Fruit fly (Drosophila melanogaster) whole organism, pupa: ENCODE data around the gene GABA-B-R3.

Experiments used
- CG10348 ChIP-seq: fragments of 200-800 bp; sonication (Bioruptor generic); IDR thresholded peaks from 2 replicates; pipeline ENCODE4 v1.3.6; 2022; ENCODE audit warnings: missing biosample characterization, missing genetic modification characterization
- CG12605 ChIP-seq: fragments of 200-800 bp; sonication (Bioruptor generic); IDR thresholded peaks from 2 replicates; pipeline ENCODE4 v1.3.6; 2022; ENCODE audit warnings: missing biosample characterization, missing genetic modification characterization
- CG13204 ChIP-seq: fragments of 200-800 bp; sonication (Bioruptor generic); optimal IDR thresholded peaks from 2 replicates; lab custom pipeline; 2018; ENCODE audit warnings: missing biosample characterization, mild to moderate bottlenecking, missing genetic modification characterization, moderate library complexity
- CG14655 ChIP-seq: fragments of 200-800 bp; sonication (Bioruptor generic); optimal IDR thresholded peaks from 3 replicates; lab custom pipeline; 2017; ENCODE audit warnings: mild to moderate bottlenecking, missing biosample characterization, missing genetic modification reagents, missing genetic modification characterization
- CG15710 ChIP-seq: fragments of 200-800 bp; sonication (Bioruptor generic); optimal IDR thresholded peaks from 2 replicates; lab custom pipeline; 2018; ENCODE audit warnings: missing biosample characterization, mild to moderate bottlenecking, missing genetic modification characterization, moderate library complexity
- CG17806 ChIP-seq: fragments of 200-800 bp; sonication (Bioruptor generic); optimal IDR thresholded peaks from 2 replicates; lab custom pipeline; 2018; ENCODE audit warnings: missing biosample characterization, mild to moderate bottlenecking, missing genetic modification characterization, moderate library complexity
- CG32121 ChIP-seq: fragments of 200-800 bp; sonication (Bioruptor generic); IDR thresholded peaks from 2 replicates; pipeline ENCODE4 v1.3.6; 2022; ENCODE audit warnings: missing biosample characterization, missing genetic modification characterization
- CG34367 ChIP-seq: fragments of 200-800 bp; sonication (Bioruptor generic); optimal IDR thresholded peaks from 2 replicates; lab custom pipeline; 2018; ENCODE audit warnings: missing biosample characterization, mild to moderate bottlenecking, missing genetic modification characterization
- CG4496 ChIP-seq: fragments of 200-800 bp; sonication (Bioruptor generic); IDR thresholded peaks from 3 replicates; pipeline ENCODE4 v1.3.6; 2022; ENCODE audit warnings: missing biosample characterization, missing genetic modification characterization
- CG8159 ChIP-seq: fragments of 200-800 bp; sonication (Bioruptor generic); optimal IDR thresholded peaks from 3 replicates; lab custom pipeline; 2018; ENCODE audit warnings: missing biosample characterization, mild to moderate bottlenecking, missing genetic modification characterization, moderate library complexity
- CG8301 ChIP-seq: fragments of 200-800 bp; sonication (Bioruptor generic); optimal IDR thresholded peaks from 2 replicates; lab custom pipeline; 2018; ENCODE audit warnings: missing biosample characterization, mild to moderate bottlenecking, missing genetic modification characterization
- CG9948 ChIP-seq: fragments of 200-800 bp; sonication (Bioruptor generic); optimal IDR thresholded peaks from 2 replicates; lab custom pipeline; 2018; ENCODE audit warnings: missing biosample characterization, mild to moderate bottlenecking, missing genetic modification characterization, moderate library complexity
- D1 ChIP-seq: fragments of 200-800 bp; sonication (Bioruptor generic); optimal IDR thresholded peaks from 2 replicates; lab custom pipeline; 2018; ENCODE audit warnings: missing biosample characterization, mild to moderate bottlenecking, missing genetic modification characterization, moderate library complexity
- EcR ChIP-seq: fragments of 200-800 bp; sonication (Bioruptor generic); optimal IDR thresholded peaks from 3 replicates; lab custom pipeline; 2019; ENCODE audit warnings: missing biosample characterization, missing genetic modification characterization, mild to moderate bottlenecking, moderate library complexity, missing genetic modification reagents
- Ets98B ChIP-seq: fragments of 200-800 bp; sonication (Bioruptor generic); IDR thresholded peaks from 2 replicates; pipeline ENCODE4 v1.3.6; 2022; ENCODE audit warnings: missing biosample characterization, missing genetic modification characterization
- Pif1A ChIP-seq: fragments of 200-800 bp; sonication (Bioruptor generic); optimal IDR thresholded peaks from 3 replicates; lab custom pipeline; 2016; ENCODE audit warnings: missing biosample characterization, missing genetic modification characterization
- Pif1B ChIP-seq: fragments of 200-800 bp; sonication (Bioruptor generic); optimal IDR thresholded peaks from 3 replicates; lab custom pipeline; 2016; ENCODE audit warnings: missing biosample characterization, missing genetic modification characterization
- Snoo ChIP-seq: fragments of 200-800 bp; sonication (Bioruptor generic); optimal IDR thresholded peaks from 3 replicates; lab custom pipeline; 2017; ENCODE audit warnings: missing biosample characterization, mild to moderate bottlenecking, missing genetic modification characterization, inconsistent platforms
- fd96Ca ChIP-seq: fragments of 200-800 bp; sonication (Bioruptor generic); IDR thresholded peaks from 3 replicates; pipeline ENCODE4 v1.3.6; 2022; ENCODE audit warnings: missing biosample characterization, missing genetic modification characterization
- gl ChIP-seq: fragments of 200-800 bp; sonication (Bioruptor generic); optimal IDR thresholded peaks from 2 replicates; lab custom pipeline; 2018; ENCODE audit warnings: missing biosample characterization, mild to moderate bottlenecking, missing genetic modification characterization
- rn ChIP-seq: fragments of 200-800 bp; sonication (Bioruptor generic); IDR thresholded peaks from 2 replicates; pipeline ENCODE4 v1.3.6; 2022; ENCODE audit warnings: missing biosample characterization, missing genetic modification characterization

GABA-B-R3 gene

DNA sequence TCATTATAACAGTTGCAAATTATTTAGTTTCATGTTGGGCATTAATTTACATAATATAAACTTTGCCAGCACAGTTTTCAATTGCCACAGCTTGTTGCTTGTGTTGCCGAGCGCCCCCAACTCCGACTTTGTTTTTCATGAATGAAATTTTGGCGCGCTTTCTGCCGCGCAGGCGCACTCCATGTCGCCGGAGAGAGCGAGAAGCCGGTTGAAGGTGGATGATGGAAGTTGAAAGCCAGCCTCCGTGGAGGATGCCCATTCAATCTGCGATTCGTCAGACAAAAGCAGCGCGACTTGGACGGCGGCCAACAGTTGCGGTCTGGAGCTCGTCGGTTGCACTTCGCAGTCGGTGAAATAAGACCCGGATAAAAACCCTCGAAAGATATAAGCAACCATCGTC, 554 bp downstream of the GABA-B-R3 start:
- TF ChIP-seq CG4496 (GFP tag; lab: Robert Waterston, UW) (0 out of 3 replicates have a peak, but pooled peaks have one; percentile 18), CG34367 (tag; lab: Kevin White, UChicago) (no peak)

DNA sequence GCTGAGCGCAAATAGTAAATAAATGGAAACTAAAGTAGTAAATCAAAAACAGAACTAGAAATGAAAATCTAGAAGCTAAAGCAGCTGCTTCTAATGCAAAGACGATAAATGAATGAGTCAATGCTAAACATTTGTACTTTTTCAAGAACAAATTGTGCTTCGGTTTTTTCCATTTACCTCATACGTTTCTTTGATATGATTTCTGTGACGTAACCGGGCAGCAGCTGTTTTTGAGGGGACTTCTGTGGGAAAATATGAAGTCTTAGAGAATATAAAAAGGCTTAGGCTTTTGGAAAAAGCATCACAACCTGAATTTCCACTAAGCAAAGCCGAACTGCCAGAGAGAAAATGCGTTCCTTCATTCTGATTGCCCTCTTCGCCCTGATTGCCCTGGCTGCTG, 23.5 kb downstream of the GABA-B-R3 start, which contains the start of gene CG12506:
CG12506 (plus strand) TSS at position 301 of the 400 bp plus-strand sequence.
- TF ChIP-seq CG8159 (no peak), Pif1A (GFP tag; lab: Kevin White, UChicago) (no peak)
- TF ChIP-seq, all 21 proteins: peak for 0

DNA sequence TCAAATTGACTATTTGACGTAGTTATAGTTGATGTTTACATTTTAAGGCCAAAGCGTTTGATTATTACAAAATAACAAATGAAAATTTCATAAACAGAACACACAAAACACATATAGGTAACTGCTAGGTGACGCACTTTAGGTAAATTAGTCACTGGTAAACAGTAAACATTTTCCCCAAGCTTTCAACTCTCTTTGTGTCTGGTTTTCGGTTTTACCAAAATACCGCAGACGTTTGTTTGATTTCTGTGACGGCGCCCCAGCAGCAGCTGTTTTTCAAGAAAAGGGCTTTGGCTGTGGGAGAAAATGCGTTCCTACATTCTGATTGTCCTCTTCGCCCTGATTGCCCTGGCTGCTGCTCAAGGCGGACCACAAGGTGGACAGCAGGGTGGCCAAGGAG, 26.5 kb downstream of the GABA-B-R3 start, which contains the start of gene CG13946:
CG13946 (plus strand) TSS at position 301 of the 400 bp plus-strand sequence.
- TF ChIP-seq rn (GFP tag; lab: Robert Waterston, UW) (no peak), gl (no peak), CG4496 (GFP tag; lab: Robert Waterston, UW) (no peak), CG34367 (tag; lab: Kevin White, UChicago) (no peak), CG9948 (no peak), D1 (tag; lab: Kevin White, UChicago) (no peak), CG12605 (GFP tag; lab: Robert Waterston, UW) (no peak), Ets98B (GFP tag; lab: Robert Waterston, UW) (no peak), CG10348 (GFP tag; lab: Robert Waterston, UW) (no peak), Pif1A (GFP tag; lab: Kevin White, UChicago) (no peak), CG15710 (tag; lab: Kevin White, UChicago) (no peak), fd96Ca (no peak)

DNA sequence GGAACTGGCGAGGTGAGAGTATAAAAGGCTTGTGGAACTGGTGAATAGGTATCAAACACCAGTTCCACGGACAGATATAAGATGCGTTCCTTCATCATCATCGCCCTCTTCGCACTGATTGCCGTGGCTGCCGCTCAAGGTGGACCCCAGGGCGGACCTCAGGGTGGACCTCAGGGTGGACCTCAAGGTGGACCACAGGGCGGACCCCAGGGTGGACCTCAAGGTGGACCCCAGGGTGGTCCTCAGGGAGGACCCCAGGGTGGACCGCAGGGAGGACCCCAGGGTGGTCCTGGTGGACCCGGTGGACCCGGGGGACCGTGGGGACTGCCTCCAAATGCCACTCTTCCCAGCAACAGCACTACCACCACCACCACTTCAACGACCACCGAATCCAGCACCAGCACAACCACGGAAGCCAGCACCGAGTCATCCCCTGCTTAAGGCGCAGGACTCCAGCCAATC, 29.4 kb downstream of the GABA-B-R3 start, which contains the start of gene CG13947:
CG13947 (plus strand) TSS at position 51 of the 462 bp plus-strand sequence.
- no peak for TF ChIP-seq CG14655
- no peak for TF ChIP-seq Pif1B (GFP tag; lab: Kevin White, UChicago)

DNA sequence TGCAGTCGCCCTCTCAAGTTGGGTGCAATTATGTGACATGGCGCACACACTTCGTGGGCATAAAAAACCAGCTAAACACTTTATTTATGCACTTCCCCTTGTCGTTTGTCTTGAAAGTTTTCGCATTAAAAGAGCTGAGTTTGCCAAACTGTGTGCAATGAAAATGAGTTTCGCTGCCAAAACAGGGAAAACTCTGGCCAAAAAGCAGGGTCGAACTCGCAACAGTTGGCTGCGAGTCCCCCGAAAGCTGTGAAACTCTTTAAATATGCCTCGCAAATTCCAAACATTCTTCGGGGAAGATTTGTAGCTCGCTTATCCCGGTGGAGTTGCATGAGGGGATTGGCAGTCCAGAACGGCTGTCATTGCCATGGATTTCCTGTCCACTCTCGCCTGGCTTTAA, 30.4 kb downstream of the GABA-B-R3 start, which contains the start of gene Gr21a:
Gr21a (plus strand) TSS at position 301 of the 400 bp plus-strand sequence.
- TF ChIP-seq CG14655, result no peak
- TF ChIP-seq gl, result no peak
- TF ChIP-seq Snoo (tag; lab: Kevin White, UChicago), result no peak
- no peak for TF ChIP-seq CG10348 (GFP tag; lab: Robert Waterston, UW)
- TF ChIP-seq CG17806 (tag; lab: Kevin White, UChicago), result no peak
- no peak for TF ChIP-seq CG34367 (tag; lab: Kevin White, UChicago)
- TF ChIP-seq CG32121 (GFP tag; lab: Robert Waterston, UW), result no peak
- no peak for TF ChIP-seq Pif1B (GFP tag; lab: Kevin White, UChicago)
- TF ChIP-seq CG13204 (GFP tag; lab: Kevin White, UChicago), result no peak
- no peak for TF ChIP-seq Pif1A (GFP tag; lab: Kevin White, UChicago)
- no peak for TF ChIP-seq EcR (GFP tag; lab: Kevin White, UChicago)
- TF ChIP-seq CG8301 (tag; lab: Kevin White, UChicago), result no peak
- TF ChIP-seq CG15710 (tag; lab: Kevin White, UChicago), result no peak
- TF ChIP-seq D1 (tag; lab: Kevin White, UChicago), result no peak
- TF ChIP-seq fd96Ca, result no peak
- TF ChIP-seq, all 21 proteins: peak for 0

DNA sequence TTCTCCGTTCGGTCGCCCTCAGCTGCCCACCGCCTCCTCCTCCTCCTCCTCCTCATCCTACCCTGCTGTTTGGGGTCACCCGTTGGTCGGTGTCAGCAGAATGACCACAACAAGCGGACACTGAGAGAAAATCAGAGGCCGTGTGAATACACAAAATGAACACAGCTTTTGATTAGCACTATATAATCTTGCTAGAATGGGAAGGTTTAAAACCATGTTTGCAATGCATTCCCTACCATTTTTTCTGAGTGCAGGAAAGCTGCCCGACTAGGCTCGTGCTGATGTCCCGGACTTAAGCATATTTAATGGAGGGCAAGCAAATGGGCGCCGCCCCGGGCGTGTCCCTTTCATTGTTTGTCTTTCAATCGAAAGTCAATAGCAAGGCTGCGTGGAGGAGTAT, 31.1 kb downstream of the GABA-B-R3 start:
- no peak for TF ChIP-seq CG14655
- no peak for TF ChIP-seq gl
- no peak for TF ChIP-seq Pif1B (GFP tag; lab: Kevin White, UChicago)

DNA sequence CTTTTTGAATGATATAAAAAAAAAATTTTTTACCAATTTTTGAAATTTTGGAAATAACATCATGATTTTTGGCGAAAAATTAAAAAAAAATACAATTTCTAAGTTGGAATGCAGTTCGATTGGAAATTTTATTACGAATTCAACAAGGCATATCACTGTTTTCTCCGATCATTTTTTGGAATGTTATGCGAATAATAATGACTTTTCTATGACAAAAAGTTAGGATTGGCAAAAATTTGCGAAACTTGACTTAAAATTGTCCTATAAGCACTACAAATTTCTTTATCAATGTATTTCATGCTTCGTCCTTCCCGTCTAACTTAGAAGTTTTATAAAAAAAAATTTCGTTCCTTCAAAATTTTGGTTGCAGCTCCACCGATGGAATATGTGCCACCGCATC, 34.3 kb downstream of the GABA-B-R3 start, which contains the start of gene CG3544:
CG3544 (plus strand) TSS at position 301 of the 400 bp plus-strand sequence.
- no peak for TF ChIP-seq CG34367 (tag; lab: Kevin White, UChicago)
- no peak for TF ChIP-seq Pif1A (GFP tag; lab: Kevin White, UChicago)

DNA sequence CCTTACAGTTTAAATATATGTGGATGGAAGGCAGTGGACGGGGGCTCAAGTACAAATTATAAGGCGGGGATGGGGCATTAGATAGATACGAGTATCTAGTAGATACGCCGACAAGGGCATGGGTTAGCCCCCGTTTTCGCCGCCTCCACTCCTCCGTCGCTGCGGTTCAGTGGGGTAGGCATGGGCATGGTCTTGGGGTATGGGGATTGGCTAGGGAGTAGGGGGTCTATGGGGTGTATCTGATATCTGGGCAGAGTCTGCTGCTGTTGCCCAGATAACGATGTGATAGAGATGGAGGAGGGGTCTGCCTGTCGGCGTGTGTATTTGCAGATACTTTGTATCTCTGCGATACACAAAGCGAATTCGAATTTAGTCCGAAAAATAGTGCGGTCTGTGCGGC, 40.2 kb downstream of the GABA-B-R3 start:
- no peak for TF ChIP-seq CG8301 (tag; lab: Kevin White, UChicago)
- no peak for TF ChIP-seq CG14655
- no peak for TF ChIP-seq fd96Ca
- no peak for TF ChIP-seq CG10348 (GFP tag; lab: Robert Waterston, UW)
- TF ChIP-seq CG8159, result no peak
- TF ChIP-seq CG13204 (GFP tag; lab: Kevin White, UChicago), result no peak
- TF ChIP-seq CG15710 (tag; lab: Kevin White, UChicago), result no peak
- TF ChIP-seq D1 (tag; lab: Kevin White, UChicago), result no peak
- TF ChIP-seq CG17806 (tag; lab: Kevin White, UChicago), result no peak
- TF ChIP-seq Pif1A (GFP tag; lab: Kevin White, UChicago), result no peak
- TF ChIP-seq Pif1B (GFP tag; lab: Kevin White, UChicago), result no peak
- no peak for TF ChIP-seq CG32121 (GFP tag; lab: Robert Waterston, UW)
- TF ChIP-seq gl, result no peak
- TF ChIP-seq Ets98B (GFP tag; lab: Robert Waterston, UW), result no peak
- TF ChIP-seq CG4496 (GFP tag; lab: Robert Waterston, UW), result no peak
